Worm (Caenorhabditis elegans) whole organism, young adult: ENCODE data around the gene lmd-3.

Experiments
- B0261.1 ChIP-seq: sonication (generic microtip); optimal IDR thresholded peaks from 2 replicates; lab custom pipeline; 2016; ENCODE audit warnings: mild to moderate bottlenecking, missing genetic modification characterization, moderate library complexity, missing compliant biosample characterization
- C06A6.2 ChIP-seq: fragments of 200-800 bp; sonication (Bioruptor generic); conservative IDR thresholded peaks from 2 replicates; pipeline ENCODE4 v1.3.6; 2022; ENCODE audit warnings: missing genetic modification characterization, missing compliant biosample characterization
- D2030.7 ChIP-seq: fragments of 200-800 bp; sonication (Bioruptor generic); IDR thresholded peaks from 2 replicates; pipeline ENCODE4 v1.3.6; 2022; ENCODE audit warnings: missing genetic modification reagents, missing genetic modification characterization, missing compliant biosample characterization
- F22D6.2 ChIP-seq: sonication (generic microtip); optimal IDR thresholded peaks from 2 replicates; lab custom pipeline; 2016; ENCODE audit warnings: mild to moderate bottlenecking, missing genetic modification characterization, missing compliant biosample characterization
- F23B12.7 ChIP-seq: sonication (generic microtip); optimal IDR thresholded peaks from 2 replicates; lab custom pipeline; 2017; ENCODE audit warnings: missing genetic modification characterization, mild to moderate bottlenecking, missing compliant biosample characterization, antibody characterized with exemption, moderate library complexity; ENCODE audit not compliant: insufficient read depth
- F33H1.4 ChIP-seq: fragments of 200-800 bp; sonication (Bioruptor generic); IDR thresholded peaks from 2 replicates; pipeline ENCODE4 v1.3.6; 2022; ENCODE audit warnings: missing genetic modification reagents, missing genetic modification characterization, missing compliant biosample characterization
- F57A8.1 ChIP-seq: fragments of 200-800 bp; sonication (Bioruptor generic); optimal IDR thresholded peaks from 2 replicates; lab custom pipeline; 2018; ENCODE audit warnings: mild to moderate bottlenecking, missing genetic modification characterization, moderate library complexity, missing compliant biosample characterization
- K12H6.12 ChIP-seq: fragments of 200-800 bp; sonication (Bioruptor generic); optimal IDR thresholded peaks from 2 replicates; lab custom pipeline; 2018; ENCODE audit warnings: mild to moderate bottlenecking, missing genetic modification characterization, missing compliant biosample characterization
- T26A5.8 ChIP-seq: sonication (generic microtip); optimal IDR thresholded peaks from 2 replicates; lab custom pipeline; 2016; ENCODE audit warnings: missing genetic modification characterization, missing compliant biosample characterization
- akir-1 ChIP-seq: fragments of 200-800 bp; sonication (Bioruptor generic); optimal IDR thresholded peaks from 2 replicates; lab custom pipeline; 2018; ENCODE audit warnings: mild to moderate bottlenecking, missing genetic modification characterization, moderate library complexity, missing compliant biosample characterization
- ama-1 ChIP-seq, 3 experiments: fragments of 150-350 bp in 1 of 3; sonication (generic microtip) in 2 of 3; optimal IDR thresholded peaks; 2 replicates each; lab custom pipeline; 2014 to 2018; ENCODE audit warnings: missing biosample characterization in 2 of 3, missing genetic modification characterization in 2 of 3, missing genetic modification reagents in 2 of 3
- aptf-3 ChIP-seq: fragments of 200-800 bp; sonication (Bioruptor generic); IDR thresholded peaks from 2 replicates; pipeline ENCODE4 v1.3.6; 2022; ENCODE audit warnings: missing genetic modification characterization, missing compliant biosample characterization
- athp-1 ChIP-seq: sonication (generic microtip); optimal IDR thresholded peaks from 2 replicates; lab custom pipeline; 2017; ENCODE audit warnings: mild to moderate bottlenecking, missing genetic modification characterization, missing compliant biosample characterization
- attf-6 ChIP-seq: fragments of 200-800 bp; sonication (Bioruptor generic); IDR thresholded peaks from 2 replicates; pipeline ENCODE4 v1.3.6; 2022; ENCODE audit warnings: missing genetic modification reagents, missing genetic modification characterization, missing compliant biosample characterization
- bed-1 ChIP-seq: fragments of 200-800 bp; sonication (Bioruptor generic); IDR thresholded peaks from 2 replicates; pipeline ENCODE4 v1.3.6; 2022; ENCODE audit warnings: missing genetic modification reagents, missing genetic modification characterization, missing compliant biosample characterization
- ceh-27 ChIP-seq: fragments of 200-800 bp; sonication (Bioruptor generic); optimal IDR thresholded peaks from 2 replicates; lab custom pipeline; 2018; ENCODE audit warnings: mild to moderate bottlenecking, missing genetic modification characterization, moderate library complexity, missing compliant biosample characterization
- ceh-58 ChIP-seq: fragments of 200-800 bp; sonication (Bioruptor generic); IDR thresholded peaks from 2 replicates; pipeline ENCODE4 v1.3.6; 2022; ENCODE audit warnings: missing genetic modification characterization, missing compliant biosample characterization
- ceh-91 ChIP-seq: fragments of 200-800 bp; sonication (Bioruptor generic); IDR thresholded peaks from 2 replicates; pipeline ENCODE4 v1.3.6; 2022; ENCODE audit warnings: missing genetic modification reagents, missing genetic modification characterization, missing compliant biosample characterization
- dpff-1 ChIP-seq: sonication (generic microtip); optimal IDR thresholded peaks from 2 replicates; lab custom pipeline; 2017; ENCODE audit warnings: mild to moderate bottlenecking, missing genetic modification characterization, missing compliant biosample characterization
- dpl-1 ChIP-seq: fragments of 150-350 bp; optimal IDR thresholded peaks from 2 replicates; lab custom pipeline; 2014; ENCODE audit warnings: missing biosample characterization, missing genetic modification reagents, missing genetic modification characterization
- egl-18 ChIP-seq: fragments of 200-800 bp; sonication (Bioruptor generic); IDR thresholded peaks from 2 replicates; pipeline ENCODE4 v1.3.6; 2022; ENCODE audit warnings: missing genetic modification reagents, missing genetic modification characterization, missing compliant biosample characterization
- egl-44 ChIP-seq: fragments of 200-800 bp; sonication (Bioruptor generic); IDR thresholded peaks from 2 replicates; pipeline ENCODE4 v1.3.6; 2022; ENCODE audit warnings: missing genetic modification reagents, missing genetic modification characterization, missing compliant biosample characterization
- egrh-3 ChIP-seq: fragments of 200-800 bp; sonication (Bioruptor generic); IDR thresholded peaks from 2 replicates; pipeline ENCODE4 v1.3.6; 2022; ENCODE audit warnings: missing genetic modification reagents, missing genetic modification characterization, missing compliant biosample characterization
- ets-4 ChIP-seq: fragments of 200-800 bp; sonication (Bioruptor generic); optimal IDR thresholded peaks from 2 replicates; lab custom pipeline; 2018; ENCODE audit warnings: mild to moderate bottlenecking, missing genetic modification characterization, missing compliant biosample characterization
- fkh-3 ChIP-seq: sonication (generic microtip); optimal IDR thresholded peaks from 2 replicates; lab custom pipeline; 2016; ENCODE audit warnings: mild to moderate bottlenecking, missing genetic modification characterization, missing compliant biosample characterization
- hmg-20 ChIP-seq: fragments of 200-800 bp; sonication (Bioruptor generic); IDR thresholded peaks from 2 replicates; pipeline ENCODE4 v1.3.6; 2022; ENCODE audit warnings: missing genetic modification reagents, missing genetic modification characterization, missing compliant biosample characterization
- hrde-1 ChIP-seq: sonication (generic microtip); optimal IDR thresholded peaks from 2 replicates; lab custom pipeline; 2016; ENCODE audit warnings: missing genetic modification characterization, mild to moderate bottlenecking, missing compliant biosample characterization, moderate library complexity, missing genotype, missing genetic modification reagents, borderline replicate concordance
- let-526 ChIP-seq: fragments of 200-800 bp; sonication (Bioruptor generic); IDR thresholded peaks from 2 replicates; pipeline ENCODE4 v1.3.6; 2022; ENCODE audit warnings: missing genetic modification reagents, missing genetic modification characterization, missing compliant biosample characterization
- lin-40 ChIP-seq: sonication (generic microtip); optimal IDR thresholded peaks from 2 replicates; lab custom pipeline; 2016; ENCODE audit warnings: missing genetic modification characterization, mild to moderate bottlenecking, missing compliant biosample characterization, missing genotype, missing genetic modification reagents
- lir-1 ChIP-seq: fragments of 200-800 bp; sonication (Bioruptor generic); conservative IDR thresholded peaks from 2 replicates; pipeline ENCODE4 v1.3.6; 2022; ENCODE audit warnings: missing genetic modification reagents, missing genetic modification characterization, missing compliant biosample characterization
- madf-6 ChIP-seq: fragments of 200-800 bp; sonication (Bioruptor generic); IDR thresholded peaks from 2 replicates; pipeline ENCODE4 v1.3.6; 2022; ENCODE audit warnings: missing genetic modification reagents, missing genetic modification characterization, missing compliant biosample characterization
- mxl-1 ChIP-seq: sonication (generic microtip); optimal IDR thresholded peaks from 2 replicates; lab custom pipeline; 2016; ENCODE audit warnings: missing genetic modification characterization, missing compliant biosample characterization
- nfya-1 ChIP-seq: sonication (generic microtip); optimal IDR thresholded peaks from 2 replicates; lab custom pipeline; 2017; ENCODE audit warnings: antibody characterized with exemption, missing compliant biosample characterization, missing genetic modification characterization, borderline replicate concordance; ENCODE audit not compliant: insufficient read depth
- nfyb-1 ChIP-seq: fragments of 200-800 bp; sonication (Bioruptor generic); IDR thresholded peaks from 2 replicates; pipeline ENCODE4 v1.3.6; 2022; ENCODE audit warnings: missing genetic modification reagents, missing genetic modification characterization, missing compliant biosample characterization
- nhr-179 ChIP-seq: sonication (generic microtip); optimal IDR thresholded peaks from 2 replicates; lab custom pipeline; 2016; ENCODE audit warnings: mild to moderate bottlenecking, missing genetic modification characterization, missing compliant biosample characterization
- nhr-90 ChIP-seq: sonication (generic microtip); optimal IDR thresholded peaks from 2 replicates; lab custom pipeline; 2016; ENCODE audit warnings: missing genotype, mild to moderate bottlenecking, missing genetic modification characterization, missing compliant biosample characterization
- pha-4 ChIP-seq: fragments of 150-350 bp; sonication (generic microtip); optimal IDR thresholded peaks from 2 replicates; lab custom pipeline; 2014; ENCODE audit warnings: missing biosample characterization, missing genetic modification reagents, missing genetic modification characterization
- rpc-1 ChIP-seq, 2 experiments: fragments of 150-350 bp in 1 of 2; sonication (generic microtip) in 1 of 2; optimal IDR thresholded peaks; 2 replicates each; lab custom pipeline; 2014 to 2018; ENCODE audit warnings: missing biosample characterization in 1 of 2, missing genetic modification characterization in 1 of 2, missing genetic modification reagents in 1 of 2, missing genotype in 1 of 2
- sdz-38 ChIP-seq: sonication (generic microtip); optimal IDR thresholded peaks from 2 replicates; lab custom pipeline; 2016; ENCODE audit warnings: missing genotype, missing genetic modification characterization, missing compliant biosample characterization
- sea-2 ChIP-seq: fragments of 200-800 bp; sonication (Bioruptor generic); IDR thresholded peaks from 2 replicates; pipeline ENCODE4 v1.3.6; 2022; ENCODE audit warnings: missing genetic modification characterization, missing compliant biosample characterization
- snpc-3.4 ChIP-seq: sonication (generic microtip); optimal IDR thresholded peaks from 2 replicates; lab custom pipeline; 2017; ENCODE audit warnings: missing genetic modification characterization, mild to moderate bottlenecking, missing compliant biosample characterization, antibody characterized with exemption, moderate library complexity, missing genotype, missing genetic modification reagents
- snpc-4 ChIP-seq, 5 experiments: fragments of 150-350 bp in 1 of 5; sonication (generic microtip) in 4 of 5; optimal IDR thresholded peaks; 2 replicates each; lab custom pipeline; 2014 to 2018; ENCODE audit warnings: missing genetic modification characterization in 5 of 5, missing biosample characterization in 3 of 5, antibody characterized with exemption in 2 of 5, mild to moderate bottlenecking in 2 of 5, missing compliant biosample characterization in 2 of 5, missing genotype in 2 of 5, moderate library complexity in 2 of 5, missing genetic modification reagents in 1 of 5
- tlf-1 ChIP-seq: fragments of 200-800 bp; sonication (Bioruptor generic); optimal IDR thresholded peaks from 2 replicates; lab custom pipeline; 2018; ENCODE audit warnings: mild to moderate bottlenecking, missing genetic modification characterization, missing compliant biosample characterization
- xnd-1 ChIP-seq: sonication (generic microtip); optimal IDR thresholded peaks from 2 replicates; lab custom pipeline; 2016; ENCODE audit warnings: missing genotype, missing genetic modification reagents, missing genetic modification characterization, missing compliant biosample characterization
- zfh-2 ChIP-seq: fragments of 200-800 bp; sonication (Bioruptor generic); conservative IDR thresholded peaks from 2 replicates; pipeline ENCODE4 v1.3.6; 2022; ENCODE audit warnings: missing genetic modification reagents, missing genetic modification characterization, missing compliant biosample characterization
- zim-3 ChIP-seq: sonication (generic microtip); optimal IDR thresholded peaks from 2 replicates; lab custom pipeline; 2017; ENCODE audit warnings: mild to moderate bottlenecking, missing genetic modification characterization, moderate library complexity, missing compliant biosample characterization
- ztf-22 ChIP-seq: fragments of 200-800 bp; sonication (Bioruptor generic); optimal IDR thresholded peaks from 2 replicates; lab custom pipeline; 2018; ENCODE audit warnings: mild to moderate bottlenecking, missing genetic modification characterization, moderate library complexity, missing compliant biosample characterization
- ztf-26 ChIP-seq: sonication (generic microtip); optimal IDR thresholded peaks from 2 replicates; lab custom pipeline; 2017; ENCODE audit warnings: missing genetic modification characterization, missing compliant biosample characterization

Gene lmd-3

DNA sequence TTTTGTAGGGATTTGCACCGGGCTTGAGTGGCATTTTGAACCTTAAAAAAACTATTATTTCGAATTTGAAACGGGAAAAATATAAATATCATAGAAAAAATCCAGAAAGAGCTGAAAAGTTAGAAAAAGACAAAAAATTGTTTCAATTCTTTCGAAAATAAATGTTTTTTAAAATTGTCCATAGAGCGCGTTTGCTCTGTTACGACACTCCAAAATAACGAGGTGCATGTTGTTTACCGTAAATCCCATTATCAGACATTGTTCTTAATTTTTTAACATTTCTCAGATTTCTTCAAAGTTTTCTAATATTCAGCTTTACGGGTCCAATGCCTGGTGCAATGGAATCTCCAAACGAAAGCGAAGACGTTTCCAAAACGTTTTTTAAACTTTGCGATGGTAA lies 17.5 kb upstream of the lmd-3 start, which contains the start of the genes dnj-22 and natc-1 (continued):
- TF ChIP-seq hrde-1 (no peak), nfyb-1 (no peak), akir-1 (GFP tag; lab: Kevin White, UChicago) (no peak), fkh-3 (tag; lab: Kevin White, UChicago) (no peak), snpc-4 (GFP tag; optimal IDR thresholded peaks at IDR 0.05; lab: Kevin White, UChicago) (peak; percentile 38), snpc-4 (tag; optimal IDR thresholded peaks at IDR 0.05; lab: Kevin White, UChicago) (peak in 3 of 4 experiments; percentile 14 to 59 (median 59)), attf-6 (no peak), egl-44 (GFP tag; lab: Robert Waterston, UW) (no peak), sea-2 (GFP tag; lab: Robert Waterston, UW) (no peak), pha-4 (tag; lab: Kevin White, UChicago) (peak; percentile 17), ztf-22 (no peak), F23B12.7 (tag; lab: Kevin White, UChicago) (peak; percentile 52), zim-3 (tag; lab: Kevin White, UChicago) (no peak), lin-40 (tag; lab: Kevin White, UChicago) (peak; percentile 63), xnd-1 (no peak), snpc-3.4 (tag; lab: Kevin White, UChicago) (peak; percentile 58), C06A6.2 (GFP tag; lab: Robert Waterston, UW) (no peak), dpl-1 (GFP tag; lab: Kevin White, UChicago) (no peak), egl-18 (GFP tag; lab: Robert Waterston, UW) (no peak), ceh-27 (GFP tag; lab: Kevin White, UChicago) (no peak), K12H6.12 (tag; lab: Kevin White, UChicago) (no peak), nhr-179 (no peak), F22D6.2 (no peak), F33H1.4 (GFP tag; lab: Robert Waterston, UW) (no peak), nhr-90 (tag; lab: Kevin White, UChicago) (no peak), bed-1 (GFP tag; lab: Robert Waterston, UW) (no peak), ceh-91 (GFP tag; lab: Robert Waterston, UW) (no peak), mxl-1 (no peak), T26A5.8 (tag; lab: Kevin White, UChicago) (no peak), rpc-1 (optimal IDR thresholded peaks at IDR 0.05; lab: Kevin White, UChicago) (no peak), rpc-1 (tag; optimal IDR thresholded peaks at IDR 0.05; lab: Kevin White, UChicago) (no peak), D2030.7 (GFP tag; lab: Robert Waterston, UW) (no peak), ztf-26 (tag; lab: Kevin White, UChicago) (no peak), athp-1 (tag; lab: Kevin White, UChicago) (no peak), aptf-3 (GFP tag; lab: Robert Waterston, UW) (no peak), madf-6 (GFP tag; lab: Robert Waterston, UW) (peak; percentile 51; the same call in 1 of the 2 replicates), dpff-1 (no peak), egrh-3 (GFP tag; lab: Robert Waterston, UW) (no peak), ceh-58 (GFP tag; lab: Robert Waterston, UW) (no peak), ets-4 (GFP tag; lab: Kevin White, UChicago) (no peak), tlf-1 (GFP tag; lab: Kevin White, UChicago) (no peak), F57A8.1 (GFP tag; lab: Kevin White, UChicago) (no peak), sdz-38 (tag; lab: Kevin White, UChicago) (no peak), nfya-1 (no peak), lir-1 (GFP tag; lab: Robert Waterston, UW) (no peak), hmg-20 (no peak), let-526 (GFP tag; lab: Robert Waterston, UW) (no peak), zfh-2 (no peak), B0261.1 (no peak), ama-1 (optimal IDR thresholded peaks at IDR 0.05; lab: Kevin White, UChicago) (no peak), ama-1 (GFP tag; optimal IDR thresholded peaks at IDR 0.05; lab: Kevin White, UChicago) (no peak)
